Worm (Caenorhabditis elegans) whole organism, early embryonic: ENCODE measurements around the gene F13D12.3.
A peak's percentile ranks its signal among the peaks of the same experiment; 100 is the strongest.

Experiments
- B0310.2 ChIP-seq: sonication (generic microtip); optimal IDR thresholded peaks from 2 replicates; lab custom pipeline; 2016; ENCODE audit warnings: mild to moderate bottlenecking, missing genetic modification characterization, missing compliant biosample characterization
- F13C5.2 ChIP-seq: sonication (generic microtip); optimal IDR thresholded peaks from 2 replicates; lab custom pipeline; 2017; ENCODE audit warnings: mild to moderate bottlenecking, missing genetic modification characterization, inconsistent platforms, missing compliant biosample characterization
- aly-1 ChIP-seq: sonication (generic microtip); optimal IDR thresholded peaks from 2 replicates; lab custom pipeline; 2016; ENCODE audit warnings: missing genetic modification characterization, missing compliant biosample characterization
- ceh-13 ChIP-seq: fragments of 200-800 bp; sonication (Bioruptor generic); optimal IDR thresholded peaks from 2 replicates; lab custom pipeline; 2018; ENCODE audit warnings: mild to moderate bottlenecking, missing genetic modification characterization, missing compliant biosample characterization
- ceh-36 ChIP-seq: sonication (generic microtip); optimal IDR thresholded peaks from 2 replicates; lab custom pipeline; 2016; ENCODE audit warnings: missing genetic modification characterization, inconsistent platforms, missing compliant biosample characterization
- ets-7 ChIP-seq: sonication (generic microtip); optimal IDR thresholded peaks from 2 replicates; lab custom pipeline; 2016; ENCODE audit warnings: missing genotype, missing genetic modification characterization, missing compliant biosample characterization
- flt-1 ChIP-seq: fragments of 200-800 bp; sonication (Bioruptor generic); IDR thresholded peaks from 2 replicates; pipeline ENCODE4 v1.3.6; 2022; ENCODE audit warnings: missing genetic modification characterization, missing compliant biosample characterization
- hmbx-1 ChIP-seq: sonication (generic microtip); optimal IDR thresholded peaks from 2 replicates; lab custom pipeline; 2016; ENCODE audit warnings: mild to moderate bottlenecking, missing genetic modification characterization, missing compliant biosample characterization
- hmg-4 ChIP-seq: fragments of 200-800 bp; sonication (Bioruptor generic); optimal IDR thresholded peaks from 2 replicates; lab custom pipeline; 2018; ENCODE audit warnings: mild to moderate bottlenecking, missing genetic modification characterization, missing compliant biosample characterization
- hnd-1 ChIP-seq: sonication (generic microtip); optimal IDR thresholded peaks from 2 replicates; lab custom pipeline; 2016; ENCODE audit warnings: missing genetic modification characterization, missing compliant biosample characterization
- pes-1 ChIP-seq: fragments of 200-800 bp; sonication (Bioruptor generic); IDR thresholded peaks from 2 replicates; pipeline ENCODE4 v1.3.6; 2022; ENCODE audit warnings: missing genetic modification reagents, missing genetic modification characterization, missing compliant biosample characterization
- scrt-1 ChIP-seq: fragments of 200-800 bp; sonication (Bioruptor generic); IDR thresholded peaks from 2 replicates; pipeline ENCODE4 v1.3.6; 2022; ENCODE audit warnings: missing genetic modification characterization, missing compliant biosample characterization
- sea-1 ChIP-seq: fragments of 200-800 bp; sonication (Bioruptor generic); conservative IDR thresholded peaks from 2 replicates; pipeline ENCODE4 v1.3.6; 2022; ENCODE audit warnings: missing genetic modification characterization, missing compliant biosample characterization
- tbx-11 ChIP-seq: fragments of 200-800 bp; sonication (Bioruptor generic); IDR thresholded peaks from 2 replicates; pipeline ENCODE4 v1.3.6; 2022; ENCODE audit warnings: missing genetic modification characterization, missing compliant biosample characterization
- tra-4 ChIP-seq: sonication (generic microtip); optimal IDR thresholded peaks from 2 replicates; lab custom pipeline; 2017; ENCODE audit warnings: missing genetic modification characterization, missing compliant biosample characterization

Gene F13D12.3

ce11 chrII:11761806-11762512 lies 41.8 kb downstream of the F13D12.3 start:
- TF ChIP-seq F13C5.2 (tag; lab: Kevin White, UChicago) (no peak), sea-1 (0 out of 2 replicates have a peak, but pooled peaks have one; percentile 65)

- TF ChIP-seq hmg-4 (GFP tag; lab: Kevin White, UChicago), result no peak
- TF ChIP-seq scrt-1 (GFP tag; lab: Robert Waterston, UW), result no peak
- no peak for TF ChIP-seq tra-4 (tag; lab: Kevin White, UChicago)
- TF ChIP-seq ceh-36 (tag; lab: Kevin White, UChicago), result no peak
- TF ChIP-seq sea-1, result no peak
- no peak for TF ChIP-seq B0310.2 (tag; lab: Kevin White, UChicago)
- TF ChIP-seq aly-1 (tag; lab: Kevin White, UChicago), result no peak
- TF ChIP-seq pes-1 (GFP tag; lab: Robert Waterston, UW), result no peak
- no peak for TF ChIP-seq F13C5.2 (tag; lab: Kevin White, UChicago)
- no peak for TF ChIP-seq tbx-11
- no peak for TF ChIP-seq hmbx-1
- no peak for TF ChIP-seq hnd-1
- TF ChIP-seq ceh-13 (GFP tag; lab: Kevin White, UChicago), result no peak
These were observed 45.4 kb downstream of the F13D12.3 start for ce11 chrII:11765506-11766152.

DNA sequence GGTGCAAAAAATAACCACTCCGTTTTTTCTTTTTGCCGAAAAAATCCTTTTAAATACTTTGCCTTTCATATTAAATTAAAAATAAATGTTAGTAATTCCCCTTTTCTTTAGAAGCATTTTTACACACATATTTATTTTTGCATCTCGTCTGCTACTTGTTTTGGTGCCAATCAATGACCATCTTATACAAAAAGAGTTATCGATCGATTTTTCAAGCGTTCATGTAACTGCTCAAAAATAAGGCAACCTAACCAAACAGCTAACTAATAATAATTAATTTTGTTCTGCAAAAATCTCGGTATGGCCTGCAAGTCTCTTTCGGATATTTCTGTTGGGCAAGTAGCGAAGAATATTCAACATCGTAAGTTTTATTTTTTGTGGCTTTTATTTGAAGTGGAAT lies 46.3 kb downstream of the F13D12.3 start, which contains the start of gene F44E5.2:
Gene F44E5.2, plus strand, starts transcription at position 301 of the 400 bp plus-strand sequence.
- TF ChIP-seq ets-7 (tag; lab: Kevin White, UChicago) (no peak), F13C5.2 (tag; lab: Kevin White, UChicago) (no peak), flt-1 (GFP tag; lab: Robert Waterston, UW) (no peak)
